Fruit fly (Drosophila melanogaster) whole organism, embryonic: Measurements from ENCODE around the gene moody.

Experiments
- CG10267 ChIP-seq: fragments of 200-800 bp; sonication (Bioruptor generic); optimal IDR thresholded peaks from 2 replicates; lab custom pipeline; 2018; ENCODE audit warnings: missing biosample characterization, mild to moderate bottlenecking, missing genetic modification characterization, moderate library complexity
- CG11085 ChIP-seq: fragments of 200-800 bp; sonication (Bioruptor generic); IDR thresholded peaks from 2 replicates; pipeline ENCODE4 v1.3.6; 2022; ENCODE audit warnings: missing biosample characterization, missing genetic modification characterization
- CG11247 ChIP-seq: fragments of 200-800 bp; sonication (Bioruptor generic); IDR thresholded peaks from 2 replicates; pipeline ENCODE4 v1.3.6; 2022; ENCODE audit warnings: missing biosample characterization, missing genetic modification characterization
- CG11456 ChIP-seq: fragments of 200-800 bp; sonication (Bioruptor generic); IDR thresholded peaks from 3 replicates; pipeline ENCODE4 v1.3.6; 2022; ENCODE audit warnings: missing biosample characterization, missing genetic modification characterization
- CG12071 ChIP-seq: fragments of 200-800 bp; sonication (Bioruptor generic); optimal IDR thresholded peaks from 3 replicates; lab custom pipeline; 2018; ENCODE audit warnings: missing biosample characterization, mild to moderate bottlenecking, missing genetic modification characterization
- CG12219 ChIP-seq: fragments of 200-800 bp; sonication (Bioruptor generic); optimal IDR thresholded peaks from 3 replicates; lab custom pipeline; 2018; ENCODE audit warnings: missing biosample characterization, mild to moderate bottlenecking, missing genetic modification characterization
- CG13287 ChIP-seq: fragments of 200-800 bp; sonication (Bioruptor generic); IDR thresholded peaks from 2 replicates; pipeline ENCODE4 v1.3.6; 2022; ENCODE audit warnings: missing biosample characterization, missing genetic modification characterization; ENCODE audit not compliant: partially characterized antibody
- CG14014 ChIP-seq: fragments of 200-800 bp; sonication (Bioruptor generic); IDR thresholded peaks from 2 replicates; pipeline ENCODE4 v1.3.6; 2022; ENCODE audit warnings: missing biosample characterization, missing genetic modification characterization
- CG14710 ChIP-seq: fragments of 200-800 bp; sonication (Bioruptor generic); optimal IDR thresholded peaks from 3 replicates; lab custom pipeline; 2019; ENCODE audit warnings: missing biosample characterization, mild to moderate bottlenecking, missing genetic modification characterization, moderate library complexity
- CG16813 ChIP-seq: fragments of 200-800 bp; sonication (Bioruptor generic); IDR thresholded peaks from 3 replicates; pipeline ENCODE4 v1.3.6; 2022; ENCODE audit warnings: missing biosample characterization, missing genetic modification characterization; ENCODE audit not compliant: partially characterized antibody
- CG31388 ChIP-seq: fragments of 200-800 bp; sonication (Bioruptor generic); optimal IDR thresholded peaks from 2 replicates; lab custom pipeline; 2016; ENCODE audit warnings: missing biosample characterization, missing genetic modification characterization
- CG5245 ChIP-seq: fragments of 200-800 bp; sonication (Bioruptor generic); optimal IDR thresholded peaks from 3 replicates; lab custom pipeline; 2016; ENCODE audit warnings: missing biosample characterization, missing genetic modification characterization
- CG5953 ChIP-seq: fragments of 200-800 bp; sonication (Bioruptor generic); IDR thresholded peaks from 2 replicates; pipeline ENCODE4 v1.3.6; 2022; ENCODE audit warnings: missing biosample characterization, missing genetic modification characterization
- CG6813 ChIP-seq: fragments of 200-800 bp; sonication (Bioruptor generic); optimal IDR thresholded peaks from 2 replicates; lab custom pipeline; 2017; ENCODE audit warnings: missing biosample characterization, missing genetic modification characterization, mild to moderate bottlenecking, moderate library complexity, missing genetic modification reagents
- CG7928 ChIP-seq: fragments of 200-800 bp; sonication (Bioruptor generic); optimal IDR thresholded peaks from 2 replicates; lab custom pipeline; 2017; ENCODE audit warnings: missing biosample characterization, mild to moderate bottlenecking, missing genetic modification characterization
- CG8290 ChIP-seq, 3 experiments: fragments of 200-800 bp; sonication (Bioruptor generic); optimal IDR thresholded peaks; 2 replicates each; lab custom pipeline; 2016 to 2019; ENCODE audit warnings: missing biosample characterization in 3 of 3, missing genetic modification characterization in 3 of 3, mild to moderate bottlenecking in 2 of 3, moderate library complexity in 1 of 3
- CG8388 ChIP-seq: fragments of 200-800 bp; sonication (Bioruptor generic); optimal IDR thresholded peaks from 2 replicates; lab custom pipeline; 2019; ENCODE audit warnings: missing biosample characterization, mild to moderate bottlenecking, missing genetic modification characterization, moderate library complexity
- CG9609 ChIP-seq: fragments of 200-800 bp; sonication (Bioruptor generic); optimal IDR thresholded peaks from 3 replicates; lab custom pipeline; 2016; ENCODE audit warnings: missing biosample characterization, missing genetic modification characterization
- CG9932 ChIP-seq: fragments of 200-800 bp; sonication (Bioruptor generic); IDR thresholded peaks from 2 replicates; pipeline ENCODE4 v1.3.6; 2022; ENCODE audit warnings: missing biosample characterization, missing genetic modification characterization
- CHES-1-like ChIP-seq: fragments of 200-800 bp; sonication (Bioruptor generic); optimal IDR thresholded peaks from 2 replicates; lab custom pipeline; 2016; ENCODE audit warnings: missing biosample characterization, missing genetic modification characterization
- Dbx ChIP-seq: fragments of 200-800 bp; sonication (Bioruptor generic); IDR thresholded peaks from 3 replicates; pipeline ENCODE4 v1.3.6; 2022; ENCODE audit warnings: missing biosample characterization, missing genetic modification characterization
- Elba2 ChIP-seq: fragments of 200-800 bp; sonication (Bioruptor generic); optimal IDR thresholded peaks from 3 replicates; lab custom pipeline; 2016; ENCODE audit warnings: missing biosample characterization, missing genetic modification characterization
- Ets65A ChIP-seq: fragments of 200-800 bp; sonication (Bioruptor generic); peaks from one replicate; lab custom pipeline; 2016; ENCODE audit warnings: missing biosample characterization, missing genetic modification characterization
- H15 ChIP-seq: fragments of 200-800 bp; sonication (Bioruptor generic); IDR thresholded peaks from 3 replicates; pipeline ENCODE4 v1.3.6; 2022; ENCODE audit warnings: missing biosample characterization, missing genetic modification characterization
- HLH3B ChIP-seq: fragments of 200-800 bp; sonication (Bioruptor generic); IDR thresholded peaks from 2 replicates; pipeline ENCODE4 v1.3.6; 2022; ENCODE audit warnings: missing biosample characterization, missing genetic modification characterization
- Lhr ChIP-seq: fragments of 200-800 bp; sonication (Bioruptor generic); optimal IDR thresholded peaks from 3 replicates; lab custom pipeline; 2017; ENCODE audit warnings: mild to moderate bottlenecking, missing biosample characterization, missing genetic modification reagents, missing genetic modification characterization
- Meics ChIP-seq: fragments of 200-800 bp; sonication (Bioruptor generic); optimal IDR thresholded peaks from 2 replicates; lab custom pipeline; 2017; ENCODE audit warnings: missing biosample characterization, mild to moderate bottlenecking, missing genetic modification characterization
- Mrtf ChIP-seq: fragments of 200-800 bp; sonication (Bioruptor generic); IDR thresholded peaks from 3 replicates; pipeline ENCODE4 v1.3.6; 2022; ENCODE audit warnings: missing biosample characterization, missing genetic modification characterization
- Oli ChIP-seq: fragments of 200-800 bp; sonication (Bioruptor generic); optimal IDR thresholded peaks from 2 replicates; lab custom pipeline; 2018; ENCODE audit warnings: missing biosample characterization, mild to moderate bottlenecking, missing genetic modification characterization, moderate library complexity
- Rfx ChIP-seq: fragments of 200-800 bp; sonication (Bioruptor generic); IDR thresholded peaks from 2 replicates; pipeline ENCODE4 v1.3.6; 2022; ENCODE audit warnings: missing biosample characterization, missing genetic modification characterization
- Sin3A ChIP-seq: fragments of >200 bp; optimal IDR thresholded peaks from 2 replicates; lab custom pipeline; 2018
- chif ChIP-seq, 2 experiments: fragments of 200-800 bp; sonication (Bioruptor generic); optimal IDR thresholded peaks; 3 replicates each; lab custom pipeline; 2016; ENCODE audit warnings: missing biosample characterization in 2 of 2, missing genetic modification characterization in 2 of 2
- chn ChIP-seq: fragments of 200-800 bp; sonication (Bioruptor generic); optimal IDR thresholded peaks from 2 replicates; lab custom pipeline; 2016; ENCODE audit warnings: missing biosample characterization, missing genetic modification characterization
- croc ChIP-seq: fragments of 200-800 bp; sonication (Bioruptor generic); conservative IDR thresholded peaks from 3 replicates; pipeline ENCODE4 v1.3.6; 2022; ENCODE audit warnings: missing biosample characterization, missing genetic modification characterization
- dan ChIP-seq: fragments of 200-800 bp; sonication (Bioruptor generic); IDR thresholded peaks from 2 replicates; pipeline ENCODE4 v1.3.6; 2022; ENCODE audit warnings: missing biosample characterization, missing genetic modification characterization
- dpn ChIP-seq, 2 experiments: fragments of 200-800 bp; sonication (Bioruptor generic); optimal IDR thresholded peaks; 3 replicates each; lab custom pipeline; 2016; ENCODE audit warnings: missing biosample characterization in 2 of 2, missing genetic modification characterization in 2 of 2
- ewg ChIP-seq: fragments of 200-800 bp; sonication (Bioruptor generic); optimal IDR thresholded peaks from 3 replicates; lab custom pipeline; 2017; ENCODE audit warnings: mild to moderate bottlenecking, missing biosample characterization, missing genetic modification reagents, missing genetic modification characterization
- insv ChIP-seq, 2 experiments: fragments of 200-800 bp; sonication (Bioruptor generic); optimal IDR thresholded peaks; 3 replicates each; lab custom pipeline; 2016 to 2018; ENCODE audit warnings: missing biosample characterization in 2 of 2, missing genetic modification characterization in 2 of 2
- kay ChIP-seq: fragments of 200-800 bp; sonication (Bioruptor generic); optimal IDR thresholded peaks from 2 replicates; lab custom pipeline; 2016; ENCODE audit warnings: missing biosample characterization, missing genetic modification characterization
- ken ChIP-seq: fragments of 200-800 bp; sonication (Bioruptor generic); IDR thresholded peaks from 3 replicates; pipeline ENCODE4 v1.3.6; 2022; ENCODE audit warnings: missing biosample characterization, missing genetic modification characterization
- knrl ChIP-seq: fragments of 200-800 bp; sonication (Bioruptor generic); IDR thresholded peaks from 3 replicates; pipeline ENCODE4 v1.3.6; 2022; ENCODE audit warnings: missing biosample characterization, missing genetic modification characterization; ENCODE audit not compliant: partially characterized antibody
- mld ChIP-seq: fragments of 200-800 bp; sonication (Bioruptor generic); IDR thresholded peaks from 3 replicates; pipeline ENCODE4 v1.3.6; 2022; ENCODE audit warnings: missing biosample characterization, missing genetic modification characterization; ENCODE audit not compliant: partially characterized antibody
- pum ChIP-seq: fragments of 200-800 bp; sonication (Bioruptor generic); optimal IDR thresholded peaks from 2 replicates; lab custom pipeline; 2016; ENCODE audit warnings: missing biosample characterization, missing genetic modification characterization
- row ChIP-seq: fragments of 200-800 bp; sonication (Bioruptor generic); IDR thresholded peaks from 3 replicates; pipeline ENCODE4 v1.3.6; 2022; ENCODE audit warnings: missing biosample characterization, missing genetic modification characterization
- sens ChIP-seq: fragments of 200-800 bp; sonication (Bioruptor generic); peaks from one replicate; lab custom pipeline; 2016; ENCODE audit warnings: missing biosample characterization, missing genetic modification characterization
- stc ChIP-seq: fragments of 200-800 bp; sonication (Bioruptor generic); IDR thresholded peaks from 2 replicates; pipeline ENCODE4 v1.3.6; 2022; ENCODE audit warnings: missing biosample characterization, missing genetic modification characterization
- sug ChIP-seq: fragments of 200-800 bp; optimal IDR thresholded peaks from 2 replicates; lab custom pipeline; 2019; ENCODE audit warnings: missing biosample characterization, mild to moderate bottlenecking, missing genetic modification characterization, moderate library complexity
- trem ChIP-seq: fragments of 200-800 bp; optimal IDR thresholded peaks from 3 replicates; lab custom pipeline; 2019; ENCODE audit warnings: missing biosample characterization, mild to moderate bottlenecking, missing genetic modification characterization, moderate library complexity

The moody gene

DNA sequence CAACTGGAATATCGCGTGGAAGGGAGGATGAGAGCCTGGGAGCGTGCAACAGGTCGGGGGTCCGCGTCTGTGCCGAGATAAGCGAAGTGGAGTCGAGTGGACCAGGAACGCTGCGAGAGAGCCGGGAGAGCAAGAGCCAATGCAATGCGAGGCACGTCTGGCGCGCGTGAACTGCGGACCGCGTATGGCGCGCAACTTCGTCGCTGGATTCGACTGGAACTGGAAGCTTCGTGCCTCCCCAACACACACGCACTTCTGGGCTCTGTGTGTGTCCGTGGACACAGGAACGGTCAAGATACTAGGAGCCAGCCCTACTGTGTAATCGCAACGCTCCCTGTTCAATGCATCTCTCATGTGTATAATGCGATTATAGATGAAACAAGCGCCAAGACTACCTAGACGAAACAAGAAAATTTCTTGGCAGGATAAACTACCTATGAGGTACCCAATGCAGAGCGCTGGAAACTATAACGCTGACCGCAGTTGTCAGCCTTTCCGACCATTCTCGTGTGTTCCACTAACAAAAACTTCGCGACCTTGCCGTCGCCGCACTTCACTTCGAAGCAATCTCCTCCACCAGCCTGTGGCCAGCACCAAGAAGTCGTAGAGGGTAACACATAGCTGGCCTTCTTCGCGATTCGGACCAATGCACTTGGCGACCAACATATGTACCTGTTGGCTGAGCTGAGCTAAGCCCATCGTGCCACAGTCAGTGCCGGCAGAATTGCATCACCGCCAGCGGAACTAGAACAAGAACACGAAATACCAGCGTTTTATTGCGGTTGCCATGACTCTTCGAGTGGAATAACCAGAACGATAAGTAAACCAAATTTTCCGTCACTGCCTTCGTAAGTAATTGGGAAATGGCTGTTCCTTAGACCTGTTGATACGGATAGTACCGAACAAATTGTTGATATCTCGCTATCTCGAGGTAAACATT lies 22.2 kb upstream of the moody start, which contains the start of gene Rtca (continued):
- TF ChIP-seq Oli (tag; lab: Kevin White, UChicago) = peak; percentile 77
- 0 out of 3 replicates have a peak, but pooled peaks have one; percentile 18 for TF ChIP-seq croc
- TF ChIP-seq sens (GFP tag; lab: Kevin White, UChicago) = peak; percentile 84
- TF ChIP-seq Elba2 = no peak
- TF ChIP-seq mld (GFP tag; lab: Robert Waterston, UW) = no peak
- peak; percentile 30 for TF ChIP-seq sug (tag; lab: Kevin White, UChicago)
- peak; percentile 59 for TF ChIP-seq CG12071 (GFP tag; lab: Kevin White, UChicago)
- TF ChIP-seq CG8388 (GFP tag; lab: Kevin White, UChicago) = peak; percentile 40
- peak; percentile 62; the same call in 1 of the 2 replicates for TF ChIP-seq CG11247 (GFP tag; lab: Robert Waterston, UW)
- peak; percentile 82 for TF ChIP-seq Ets65A (GFP tag; lab: Kevin White, UChicago)
- TF ChIP-seq row (GFP tag; lab: Robert Waterston, UW) = peak; percentile 87
- TF ChIP-seq HLH3B (GFP tag; lab: Robert Waterston, UW) = peak; percentile 79
- peak; percentile 30 for TF ChIP-seq CG14710 (tag; lab: Kevin White, UChicago)
- peak; percentile 66 to 74 for TF ChIP-seq dpn (GFP tag; optimal IDR thresholded peaks at IDR 0.05; lab: Kevin White, UChicago)
- TF ChIP-seq Rfx (GFP tag; lab: Robert Waterston, UW) = peak; percentile 73
- TF ChIP-seq chn (GFP tag; lab: Kevin White, UChicago) = peak; percentile 32
- no peak for TF ChIP-seq CG11085 (GFP tag; lab: Robert Waterston, UW)
- TF ChIP-seq dan = no peak
- no peak for TF ChIP-seq CG16813 (GFP tag; lab: Robert Waterston, UW)
- TF ChIP-seq CG8290 (GFP tag; optimal IDR thresholded peaks at IDR 0.05; lab: Kevin White, UChicago) = peak; percentile 14
- peak in 1 of 2 experiments; percentile 62 for TF ChIP-seq CG8290 (tag; optimal IDR thresholded peaks at IDR 0.05; lab: Kevin White, UChicago)
- peak; percentile 20 for TF ChIP-seq kay (GFP tag; lab: Kevin White, UChicago)
- TF ChIP-seq chif (GFP tag; optimal IDR thresholded peaks at IDR 0.05; lab: Kevin White, UChicago) = peak; percentile 33 to 44
- TF ChIP-seq Dbx = peak; percentile 60; the same call in 1 of the 3 replicates
- TF ChIP-seq CG9609 (GFP tag; lab: Kevin White, UChicago) = peak; percentile 74
- 0 out of 2 replicates have a peak, but pooled peaks have one; percentile 13 for TF ChIP-seq CG13287 (GFP tag; lab: Robert Waterston, UW)
- TF ChIP-seq CG7928 (GFP tag; lab: Kevin White, UChicago) = peak; percentile 15
- peak; percentile 45; the same call in 1 of the 2 replicates for TF ChIP-seq CG5953 (GFP tag; lab: Robert Waterston, UW)
- peak; percentile 50; the same call in 1 of the 3 replicates for TF ChIP-seq ken (GFP tag; lab: Robert Waterston, UW)
- TF ChIP-seq Mrtf (GFP tag; lab: Robert Waterston, UW) = 0 out of 3 replicates have a peak, but pooled peaks have one; percentile 37
- TF ChIP-seq insv (GFP tag; optimal IDR thresholded peaks at IDR 0.05; lab: Kevin White, UChicago) = no peak
- peak; percentile 30 for TF ChIP-seq trem (tag; lab: Kevin White, UChicago)
- peak; percentile 67 for TF ChIP-seq CG6813 (GFP tag; lab: Kevin White, UChicago)
- peak; percentile 43 for TF ChIP-seq CHES-1-like (GFP tag; lab: Kevin White, UChicago)
- peak; percentile 18 for TF ChIP-seq CG5245 (GFP tag; lab: Kevin White, UChicago)
- TF ChIP-seq CG11456 (GFP tag; lab: Robert Waterston, UW) = peak; percentile 62; the same call in 1 of the 3 replicates
- TF ChIP-seq Lhr = no peak
- TF ChIP-seq pum (GFP tag; lab: Kevin White, UChicago) = peak; percentile 45
- TF ChIP-seq CG12219 (GFP tag; lab: Kevin White, UChicago) = peak; percentile 55
- peak; percentile 44 for TF ChIP-seq CG10267 (tag; lab: Kevin White, UChicago)
- peak; percentile 39 for TF ChIP-seq ewg
- no peak for TF ChIP-seq Sin3A
- peak; percentile 74 for TF ChIP-seq Meics (GFP tag; lab: Kevin White, UChicago)
- peak; percentile 44; the same call in 1 of the 3 replicates for TF ChIP-seq H15 (GFP tag; lab: Robert Waterston, UW)
- TF ChIP-seq CG31388 (GFP tag; lab: Kevin White, UChicago) = no peak
- TF ChIP-seq stc (GFP tag; lab: Robert Waterston, UW) = peak; percentile 57; the same call in 1 of the 2 replicates
- no peak for TF ChIP-seq knrl (GFP tag; lab: Robert Waterston, UW)
- peak; percentile 51; the same call in 1 of the 2 replicates for TF ChIP-seq CG9932
- peak; percentile 72 for TF ChIP-seq CG14014 (GFP tag; lab: Robert Waterston, UW)
